Fruit fly (Drosophila melanogaster) Kc167 (cell line): ENCODE data around the gene CG46448.

Experiments
- Myc ChIP-seq: fragments of >200 bp; optimal IDR thresholded peaks from 2 replicates; lab custom pipeline; 2017; ENCODE audit warnings: missing external identifiers
- h ChIP-seq: fragments of >200 bp; optimal IDR thresholded peaks from 3 replicates; lab custom pipeline; 2018; ENCODE audit warnings: missing external identifiers
- insv ChIP-seq: fragments of >200 bp; optimal IDR thresholded peaks from 3 replicates; lab custom pipeline; 2018; ENCODE audit warnings: missing external identifiers
- psq ChIP-seq: fragments of >200 bp; optimal IDR thresholded peaks from 2 replicates; lab custom pipeline; 2017; ENCODE audit warnings: missing external identifiers

DNA sequence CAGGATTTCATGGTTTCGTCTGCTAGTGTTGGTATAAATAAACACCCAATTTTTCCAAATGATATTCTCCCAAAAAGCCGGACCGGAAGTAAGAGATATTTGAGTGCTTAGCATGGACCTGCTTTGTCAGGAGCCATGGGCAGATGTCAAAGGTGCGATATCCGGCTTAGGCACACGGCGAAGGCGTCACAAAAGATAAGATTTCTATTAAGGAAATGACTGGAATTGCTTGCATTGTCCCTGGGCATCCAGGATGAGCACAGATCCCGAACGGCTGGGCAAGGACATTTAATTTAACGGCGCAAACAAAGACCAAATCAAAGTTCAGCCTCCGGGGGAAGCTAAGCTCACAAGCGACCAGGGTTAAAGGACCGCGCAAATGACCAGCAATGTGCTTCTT lies 5.8 kb upstream of the CG46448 start, which contains the start of gene CG3557:
- TF ChIP-seq insv (lab: Kevin White, UChicago) (no peak), Myc (lab: Kevin White, UChicago) (no peak), h (lab: Kevin White, UChicago) (no peak), psq (lab: Kevin White, UChicago) (no peak)
